Worm (Caenorhabditis elegans) whole organism, L4 larva: ENCODE results near the gene irld-21.

Experiments used
- D1046.2 ChIP-seq: fragments of 200-800 bp; sonication (Bioruptor generic); IDR thresholded peaks from 2 replicates; pipeline ENCODE4 v1.3.6; 2022; ENCODE audit warnings: missing genetic modification characterization, missing compliant biosample characterization
- R02D3.7 ChIP-seq: fragments of 150-350 bp; sonication (generic microtip); optimal IDR thresholded peaks from 3 replicates; lab custom pipeline; 2014; ENCODE audit warnings: missing biosample characterization, missing genetic modification characterization
- ceh-20 ChIP-seq: fragments of 200-800 bp; sonication (Bioruptor generic); IDR thresholded peaks from 2 replicates; pipeline ENCODE4 v1.3.6; 2022; ENCODE audit warnings: missing genetic modification reagents, missing genetic modification characterization, missing compliant biosample characterization
- ceh-32 ChIP-seq: sonication (generic microtip); optimal IDR thresholded peaks from 2 replicates; lab custom pipeline; 2016; ENCODE audit warnings: mild to moderate bottlenecking, missing genetic modification characterization, missing compliant biosample characterization; ENCODE audit not compliant: poor library complexity
- ctbp-1 ChIP-seq: fragments of 200-800 bp; sonication (Bioruptor generic); IDR thresholded peaks from 2 replicates; pipeline ENCODE4 v1.3.6; 2022; ENCODE audit warnings: missing genetic modification reagents, missing genetic modification characterization, missing compliant biosample characterization
- daf-16 ChIP-seq, 3 experiments: sonication (generic microtip); optimal IDR thresholded peaks; 2 replicates each; lab custom pipeline; 2016 to 2017; ENCODE audit warnings: missing genetic modification characterization in 3 of 3, missing genetic modification reagents in 3 of 3, mild to moderate bottlenecking in 2 of 3, missing compliant biosample characterization in 2 of 3, missing biosample characterization in 1 of 3, moderate library complexity in 1 of 3
- daf-8 ChIP-seq: fragments of 200-800 bp; sonication (Bioruptor generic); IDR thresholded peaks from 2 replicates; pipeline ENCODE4 v1.3.6; 2022; ENCODE audit warnings: missing genetic modification characterization, missing compliant biosample characterization
- dve-1 ChIP-seq: sonication (generic microtip); optimal IDR thresholded peaks from 2 replicates; lab custom pipeline; 2017; ENCODE audit warnings: antibody characterized with exemption, mild to moderate bottlenecking, missing genetic modification characterization, missing compliant biosample characterization; ENCODE audit not compliant: insufficient read depth
- egl-43 ChIP-seq: fragments of 200-800 bp; sonication (Bioruptor generic); IDR thresholded peaks from 2 replicates; pipeline ENCODE4 v1.3.6; 2022; ENCODE audit warnings: missing genetic modification reagents, missing genetic modification characterization, missing compliant biosample characterization
- gei-8 ChIP-seq: fragments of 200-800 bp; sonication (Bioruptor generic); optimal IDR thresholded peaks from 2 replicates; lab custom pipeline; 2018; ENCODE audit warnings: mild to moderate bottlenecking, missing genetic modification characterization, missing compliant biosample characterization
- hlh-11 ChIP-seq: fragments of 200-800 bp; sonication (Bioruptor generic); optimal IDR thresholded peaks from 2 replicates; lab custom pipeline; 2018; ENCODE audit warnings: mild to moderate bottlenecking, missing genetic modification characterization, missing compliant biosample characterization
- hlh-30 ChIP-seq: sonication (generic microtip); optimal IDR thresholded peaks from 2 replicates; lab custom pipeline; 2017; ENCODE audit warnings: antibody characterized with exemption, mild to moderate bottlenecking, missing genetic modification characterization, missing compliant biosample characterization; ENCODE audit not compliant: insufficient read depth
- mdl-1 ChIP-seq, 2 experiments: fragments of 150-350 bp in 1 of 2; sonication (generic microtip) in 1 of 2; optimal IDR thresholded peaks; 2 replicates each; lab custom pipeline; 2014 to 2017; ENCODE audit warnings: missing biosample characterization in 2 of 2, missing genetic modification characterization in 2 of 2
- nhr-102 ChIP-seq: sonication (generic microtip); optimal IDR thresholded peaks from 2 replicates; lab custom pipeline; 2016; ENCODE audit warnings: mild to moderate bottlenecking, missing genetic modification characterization, moderate library complexity, missing compliant biosample characterization
- nhr-111 ChIP-seq: fragments of 200-800 bp; sonication (Bioruptor generic); optimal IDR thresholded peaks from 2 replicates; lab custom pipeline; 2018; ENCODE audit warnings: mild to moderate bottlenecking, missing genetic modification characterization, missing compliant biosample characterization
- nhr-28 ChIP-seq: fragments of 150-350 bp; optimal IDR thresholded peaks from 2 replicates; lab custom pipeline; 2014; ENCODE audit warnings: missing biosample characterization, missing genetic modification characterization
- nhr-41 ChIP-seq: fragments of 200-800 bp; sonication (Bioruptor generic); IDR thresholded peaks from 2 replicates; pipeline ENCODE4 v1.3.6; 2022; ENCODE audit warnings: missing genetic modification reagents, missing genetic modification characterization, missing compliant biosample characterization
- nhr-48 ChIP-seq: sonication (generic microtip); optimal IDR thresholded peaks from 2 replicates; lab custom pipeline; 2016; ENCODE audit warnings: mild to moderate bottlenecking, missing genetic modification characterization, missing compliant biosample characterization
- nhr-76 ChIP-seq: fragments of 150-350 bp; optimal IDR thresholded peaks from 2 replicates; lab custom pipeline; 2014; ENCODE audit warnings: missing biosample characterization, missing genetic modification characterization
- rbr-2 ChIP-seq: sonication (generic microtip); optimal IDR thresholded peaks from 2 replicates; lab custom pipeline; 2016; ENCODE audit warnings: missing genotype, missing genetic modification characterization, missing compliant biosample characterization
- sdz-12 ChIP-seq: fragments of 200-800 bp; sonication (Bioruptor generic); optimal IDR thresholded peaks from 2 replicates; lab custom pipeline; 2018; ENCODE audit warnings: mild to moderate bottlenecking, missing genetic modification characterization, missing compliant biosample characterization
- snpc-1.2 ChIP-seq: fragments of 200-800 bp; sonication (Bioruptor generic); IDR thresholded peaks from 2 replicates; pipeline ENCODE4 v1.3.6; 2022; ENCODE audit warnings: missing genetic modification reagents, missing genetic modification characterization, missing compliant biosample characterization
- snpc-4 ChIP-seq: fragments of 150-350 bp; optimal IDR thresholded peaks from 2 replicates; lab custom pipeline; 2014; ENCODE audit warnings: missing biosample characterization, missing genetic modification characterization
- unc-130 ChIP-seq: sonication (generic microtip); optimal IDR thresholded peaks from 2 replicates; lab custom pipeline; 2016; ENCODE audit warnings: missing genetic modification reagents, missing genetic modification characterization, missing compliant biosample characterization
- unc-62 ChIP-seq, 3 experiments: fragments of 150-350 bp in 1 of 3; sonication (generic microtip); optimal IDR thresholded peaks in 2 of 3; peaks in 1 of 3; 1 replicate in 1 of 3; 2 replicates in 2 of 3; lab custom pipeline; 2014 to 2017; ENCODE audit warnings: missing biosample characterization in 3 of 3, missing genetic modification characterization in 3 of 3, missing genetic modification reagents in 3 of 3, missing genotype in 1 of 3
- ztf-7 ChIP-seq: fragments of 150-350 bp; optimal IDR thresholded peaks from 2 replicates; lab custom pipeline; 2014; ENCODE audit warnings: missing biosample characterization, missing genetic modification characterization

The irld-21 gene

DNA sequence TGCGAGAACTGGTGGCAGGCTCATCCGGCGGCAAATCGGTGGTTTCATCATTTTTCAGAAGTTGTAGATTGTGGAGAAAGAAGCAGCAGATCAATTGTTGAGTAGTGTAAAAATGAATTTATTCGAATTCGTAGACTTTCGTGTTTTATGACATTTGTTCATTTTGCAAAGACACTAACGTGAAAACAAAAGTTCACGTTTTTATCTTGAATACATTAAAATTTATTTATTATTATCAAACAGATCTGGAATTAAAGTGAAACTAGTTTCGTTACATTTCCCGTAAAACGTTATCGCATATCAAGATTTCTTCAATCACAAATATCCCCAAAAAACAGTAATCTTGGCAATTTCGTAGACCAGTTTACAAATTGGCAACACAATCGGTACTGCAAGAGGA is 24.8 kb upstream of the irld-21 start, which contains the start of gene T14G10.8 (continued):
- no peak for TF ChIP-seq hlh-11 (tag; lab: Kevin White, UChicago)
- TF ChIP-seq hlh-30 (tag; lab: Kevin White, UChicago), result no peak
- no peak for TF ChIP-seq nhr-48 (tag; lab: Kevin White, UChicago)
- TF ChIP-seq dve-1 (tag; lab: Kevin White, UChicago), result no peak
- TF ChIP-seq, all 104 proteins: peak for 0

- TF ChIP-seq snpc-1.2 (no peak), egl-43 (GFP tag; lab: Robert Waterston, UW) (no peak), nhr-48 (tag; lab: Kevin White, UChicago) (no peak), nhr-111 (no peak), ceh-32 (tag; lab: Kevin White, UChicago) (no peak), daf-8 (GFP tag; lab: Robert Waterston, UW) (no peak), unc-62 (GFP tag; optimal IDR thresholded peaks at IDR 0.05 in 1 of 2; lab: Kevin White, UChicago) (peak in 1 of 2 experiments; percentile 9), unc-62 (tag; optimal IDR thresholded peaks at IDR 0.05; lab: Kevin White, UChicago) (no peak), nhr-102 (tag; lab: Kevin White, UChicago) (no peak)
These were observed 22.8 kb upstream of the irld-21 start for ce11 chrIV:10144909-10145308.

- TF ChIP-seq daf-16 (GFP tag; optimal IDR thresholded peaks at IDR 0.05; lab: Kevin White, UChicago) (no peak), daf-16 (tag; optimal IDR thresholded peaks at IDR 0.05; lab: Kevin White, UChicago) (peak; percentile 46), ztf-7 (tag; lab: Kevin White, UChicago) (no peak)
These were observed 22.4 kb upstream of the irld-21 start for ce11 chrIV:10144487-10144886.

DNA sequence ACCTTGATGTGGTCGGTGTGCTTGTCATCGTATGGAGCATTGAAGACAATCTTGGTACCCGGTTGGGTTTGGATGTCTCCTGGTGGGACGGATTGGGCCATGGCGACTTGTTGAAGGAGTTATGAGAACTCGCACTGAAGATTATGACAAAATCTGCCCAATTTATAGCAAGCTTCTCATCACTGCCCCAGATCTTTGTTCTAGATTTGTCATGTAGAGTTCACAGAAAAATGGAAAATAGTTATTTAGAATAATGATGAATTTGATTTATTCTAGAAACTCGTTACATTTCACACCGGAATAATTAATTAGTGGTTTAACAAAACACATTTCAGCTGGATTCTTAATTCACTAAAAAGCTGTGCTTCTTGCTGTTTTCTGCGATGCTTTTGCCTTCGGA is 21.5 kb upstream of the irld-21 start, which contains the start of gene msp-38:
msp-38 (minus strand) TSS at position 101 of the 400 bp plus-strand sequence.
- TF ChIP-seq mdl-1 (tag; optimal IDR thresholded peaks at IDR 0.05; lab: Kevin White, UChicago) (no peak), unc-130 (GFP tag; lab: Kevin White, UChicago) (no peak), snpc-4 (no peak), ctbp-1 (no peak), nhr-41 (no peak), nhr-48 (tag; lab: Kevin White, UChicago) (no peak), D1046.2 (GFP tag; lab: Robert Waterston, UW) (no peak), nhr-111 (no peak), rbr-2 (tag; lab: Kevin White, UChicago) (no peak), hlh-11 (tag; lab: Kevin White, UChicago) (no peak), hlh-30 (tag; lab: Kevin White, UChicago) (no peak)
- TF ChIP-seq, all 104 proteins: peak for 0

- TF ChIP-seq gei-8 (GFP tag; lab: Kevin White, UChicago), result no peak
- TF ChIP-seq ceh-20 (GFP tag; lab: Robert Waterston, UW), result no peak
- peak; percentile 9 for TF ChIP-seq dve-1 (tag; lab: Kevin White, UChicago)
- TF ChIP-seq egl-43 (GFP tag; lab: Robert Waterston, UW), result no peak
- no peak for TF ChIP-seq daf-16 (GFP tag; optimal IDR thresholded peaks at IDR 0.05; lab: Kevin White, UChicago)
- TF ChIP-seq daf-16 (tag; optimal IDR thresholded peaks at IDR 0.05; lab: Kevin White, UChicago), result peak; percentile 59
- no peak for TF ChIP-seq sdz-12 (GFP tag; lab: Kevin White, UChicago)
- TF ChIP-seq snpc-4, result no peak
- TF ChIP-seq nhr-76 (tag; lab: Kevin White, UChicago), result no peak
- TF ChIP-seq R02D3.7 (tag; lab: Kevin White, UChicago), result no peak
These were observed 19.9 kb upstream of the irld-21 start, which contains the start of the genes gst-2, gst-4 and dhs-12 for ce11 chrIV:10141930-10142505. TSS of gene gst-2 (minus strand) at chrIV:10142061. TSS of gene gst-4 (plus strand) at chrIV:10142225. TSS of gene dhs-12 (plus strand) at chrIV:10142455.

- TF ChIP-seq unc-62 (GFP tag; optimal IDR thresholded peaks at IDR 0.05 in 1 of 2; lab: Kevin White, UChicago), result peak in 1 of 2 experiments; percentile 23
- TF ChIP-seq unc-62 (tag; optimal IDR thresholded peaks at IDR 0.05; lab: Kevin White, UChicago), result no peak
- no peak for TF ChIP-seq nhr-28
- TF ChIP-seq, all 104 proteins: peak for 1
These were observed 18.0 kb upstream of the irld-21 start, which contains the start of gene gst-3 for ce11 chrIV:10140143-10140542. TSS of gene gst-3 (minus strand) at chrIV:10140243.
